ENCODE assay signal across 4 fruit fly cellular contexts in genomic region chrX:19744003-19744488, dm6.
TF ChIP-seq lines count a peak whose summit lies in the region.

CG18809 (minus strand) TSS chrX:19744335.
COX6B (minus strand) TSS chrX:19744335.
CG33932 (plus strand) TSS chrX:19744431.
Rpp20 (plus strand) TSS chrX:19744431.

TF ChIP-seq in whole organism, adult, 20 proteins besides CTCF, POLR2A, EP300 and RAD21 (continued from another document):
- TF ChIP-seq CG33017 (tag; optimal IDR thresholded peaks at IDR 0.05; lab: Kevin White, UChicago), result no peak

TF ChIP-seq in whole organism, embryonic, 481 proteins besides CTCF, POLR2A, EP300 and RAD21 (continued from another document and continues in another):
- TF ChIP-seq CG11093 (GFP tag; IDR thresholded peaks at IDR 0.05; lab: Robert Waterston, UW) (no peak), tin (GFP tag; optimal IDR thresholded peaks at IDR 0.05; lab: Kevin White, UChicago) (peak; percentile 61), Dref (GFP tag; IDR thresholded peaks at IDR 0.05; lab: Robert Waterston, UW) (peak; percentile 67), ken (GFP tag; IDR thresholded peaks at IDR 0.05; lab: Robert Waterston, UW) (peak; percentile 86), NFAT (GFP tag; IDR thresholded peaks at IDR 0.05; lab: Robert Waterston, UW) (peak; percentile 72), CoRest (tag; optimal IDR thresholded peaks at IDR 0.05; lab: Kevin White, UChicago) (peak; percentile 34), CG9727 (GFP tag; optimal IDR thresholded peaks at IDR 0.05; lab: Kevin White, UChicago) (peak; percentile 53), CHES-1-like (GFP tag; optimal IDR thresholded peaks at IDR 0.05; lab: Kevin White, UChicago) (peak; percentile 88), CG1603 (tag; optimal IDR thresholded peaks at IDR 0.05; lab: Kevin White, UChicago) (peak; percentile 91), CG4617 (GFP tag; optimal IDR thresholded peaks at IDR 0.05; lab: Kevin White, UChicago; ENCODE audit: borderline replicate concordance) (peak; percentile 93), Ets97D (GFP tag; optimal IDR thresholded peaks at IDR 0.05; lab: Kevin White, UChicago) (peak; percentile 96), CG3163 (GFP tag; optimal IDR thresholded peaks at IDR 0.05; lab: Kevin White, UChicago) (peak; percentile 68), gsb (GFP tag; IDR thresholded peaks at IDR 0.05; lab: Robert Waterston, UW) (no peak), maf-S (GFP tag; optimal IDR thresholded peaks at IDR 0.05; lab: Kevin White, UChicago) (peak; percentile 71), CG12155 (GFP tag; optimal IDR thresholded peaks at IDR 0.05; lab: Kevin White, UChicago) (peak; percentile 95), kay (GFP tag; optimal IDR thresholded peaks at IDR 0.05; lab: Kevin White, UChicago) (peak; percentile 12), CG16863 (GFP tag; optimal IDR thresholded peaks at IDR 0.05; lab: Kevin White, UChicago) (peak; percentile 32), en (GFP tag; optimal IDR thresholded peaks at IDR 0.05; lab: Kevin White, UChicago) (no peak), jing (GFP tag; optimal IDR thresholded peaks at IDR 0.05; lab: Kevin White, UChicago) (no peak), Tbp (GFP tag; optimal IDR thresholded peaks at IDR 0.05; lab: Kevin White, UChicago) (no peak), CG13123 (GFP tag; optimal IDR thresholded peaks at IDR 0.05; lab: Kevin White, UChicago) (peak; percentile 35), CG6813 (GFP tag; optimal IDR thresholded peaks at IDR 0.05; lab: Kevin White, UChicago) (peak; percentile 37), CG17568 (GFP tag; optimal IDR thresholded peaks at IDR 0.05; lab: Kevin White, UChicago) (no peak), gro (GFP tag; optimal IDR thresholded peaks at IDR 0.05; lab: Kevin White, UChicago) (peak; percentile 70), CG11504 (tag; optimal IDR thresholded peaks at IDR 0.05; lab: Kevin White, UChicago) (no peak), fd96Cb (tag; optimal IDR thresholded peaks at IDR 0.05; lab: Kevin White, UChicago) (no peak), HLH4C (GFP tag; IDR thresholded peaks at IDR 0.05; lab: Robert Waterston, UW; ENCODE audit: partially characterized antibody) (peak; percentile 88), Stat92E (GFP tag; optimal IDR thresholded peaks at IDR 0.05; lab: Kevin White, UChicago) (peak in 1 of 3 experiments; percentile 54), Dfd (GFP tag; optimal IDR thresholded peaks at IDR 0.05; lab: Kevin White, UChicago) (no peak), slbo (GFP tag; IDR thresholded peaks at IDR 0.05; lab: Robert Waterston, UW) (peak; percentile 81), HLH54F (GFP tag; optimal IDR thresholded peaks at IDR 0.05; lab: Kevin White, UChicago) (peak; percentile 70), ci (GFP tag; IDR thresholded peaks at IDR 0.05; lab: Robert Waterston, UW) (peak; percentile 83), zen (tag; optimal IDR thresholded peaks at IDR 0.05; lab: Kevin White, UChicago) (peak; percentile 45), Doc3 (GFP tag; IDR thresholded peaks at IDR 0.05; lab: Robert Waterston, UW; ENCODE audit: partially characterized antibody) (peak; percentile 74), Ada2b (GFP tag; IDR thresholded peaks at IDR 0.05; lab: Robert Waterston, UW) (no peak), CG7357 (GFP tag; IDR thresholded peaks at IDR 0.05; lab: Robert Waterston, UW) (no peak), CG10979 (tag; optimal IDR thresholded peaks at IDR 0.05; lab: Kevin White, UChicago) (peak; percentile 28), B-H2 (GFP tag; optimal IDR thresholded peaks at IDR 0.05; lab: Kevin White, UChicago) (peak; percentile 79), CG9932 (GFP tag; IDR thresholded peaks at IDR 0.05; lab: Robert Waterston, UW) (peak; percentile 90), CG7786 (GFP tag; optimal IDR thresholded peaks at IDR 0.05; lab: Kevin White, UChicago) (peak; percentile 84), prd (optimal IDR thresholded peaks at IDR 0.05; lab: Kevin White, UChicago) (no peak), prd (GFP tag; IDR thresholded peaks at IDR 0.05; lab: Robert Waterston, UW) (peak; percentile 40; the same call in 1 of the 3 replicates), Lim3 (GFP tag; IDR thresholded peaks at IDR 0.05; lab: Robert Waterston, UW) (no peak)

TF ChIP-seq in whole organism, prepupa, 60 proteins besides CTCF, POLR2A, EP300 and RAD21 (continued from another document):
- TF ChIP-seq Eip93F (GFP tag; optimal IDR thresholded peaks at IDR 0.05; lab: Kevin White, UChicago) (no peak), fd85E (GFP tag; optimal IDR thresholded peaks at IDR 0.05; lab: Kevin White, UChicago) (no peak), Gug (GFP tag; IDR thresholded peaks at IDR 0.05; lab: Robert Waterston, UW) (no peak), Smox (GFP tag; optimal IDR thresholded peaks at IDR 0.05; lab: Kevin White, UChicago) (no peak), Sox102F (GFP tag; optimal IDR thresholded peaks at IDR 0.05; lab: Kevin White, UChicago) (no peak), lz (GFP tag; optimal IDR thresholded peaks at IDR 0.05; lab: Kevin White, UChicago) (peak; percentile 55), CG8119 (GFP tag; IDR thresholded peaks at IDR 0.05; lab: Robert Waterston, UW) (no peak; the same call in 2 of the 3 replicates), CG6163 (GFP tag; IDR thresholded peaks at IDR 0.05; lab: Robert Waterston, UW) (peak; percentile 44; the same call in 1 of the 3 replicates), CG15336 (GFP tag; IDR thresholded peaks at IDR 0.05; lab: Robert Waterston, UW) (peak; percentile 34; the same call in 1 of the 2 replicates), spab (GFP tag; optimal IDR thresholded peaks at IDR 0.05; lab: Kevin White, UChicago) (no peak), CG8632 (GFP tag; optimal IDR thresholded peaks at IDR 0.05; lab: Kevin White, UChicago) (no peak), CG6276 (GFP tag; optimal IDR thresholded peaks at IDR 0.05; lab: Kevin White, UChicago) (no peak), CG7368 (GFP tag; optimal IDR thresholded peaks at IDR 0.05; lab: Kevin White, UChicago) (no peak), Blimp-1 (GFP tag; optimal IDR thresholded peaks at IDR 0.05; lab: Kevin White, UChicago) (no peak), CG6792 (GFP tag; optimal IDR thresholded peaks at IDR 0.05; lab: Kevin White, UChicago) (peak; percentile 5), Sox14 (GFP tag; optimal IDR thresholded peaks at IDR 0.05; lab: Kevin White, UChicago) (peak; percentile 65), Met (GFP tag; optimal IDR thresholded peaks at IDR 0.05; lab: Kevin White, UChicago) (no peak), fd59A (GFP tag; optimal IDR thresholded peaks at IDR 0.05; lab: Kevin White, UChicago) (no peak), net (GFP tag; optimal IDR thresholded peaks at IDR 0.05; lab: Kevin White, UChicago) (no peak), CG3032 (tag; optimal IDR thresholded peaks at IDR 0.05; lab: Kevin White, UChicago) (peak; percentile 21), acj6 (GFP tag; optimal IDR thresholded peaks at IDR 0.05; lab: Kevin White, UChicago) (no peak), achi (GFP tag; optimal IDR thresholded peaks at IDR 0.05; lab: Kevin White, UChicago) (peak; percentile 100), Eip78C (GFP tag; lab: Kevin White, UChicago) (peak; percentile 66), CG11294 (GFP tag; IDR thresholded peaks at IDR 0.05; lab: Robert Waterston, UW) (0 out of 2 replicates have a peak, but pooled peaks have one; percentile 17), Sox15 (GFP tag; optimal IDR thresholded peaks at IDR 0.05; lab: Kevin White, UChicago) (no peak), Lpt (GFP tag; optimal IDR thresholded peaks at IDR 0.05; lab: Kevin White, UChicago) (no peak), CG6854 (GFP tag; optimal IDR thresholded peaks at IDR 0.05; lab: Kevin White, UChicago) (peak; percentile 43), ss (GFP tag; optimal IDR thresholded peaks at IDR 0.05; lab: Kevin White, UChicago) (peak in 1 of 2 experiments; percentile 30), CG31627 (GFP tag; optimal IDR thresholded peaks at IDR 0.05; lab: Kevin White, UChicago) (peak; percentile 59), Hr4 (GFP tag; optimal IDR thresholded peaks at IDR 0.05; lab: Kevin White, UChicago) (no peak), CG8319 (GFP tag; optimal IDR thresholded peaks at IDR 0.05; lab: Kevin White, UChicago) (peak; percentile 1), CG3919 (GFP tag; optimal IDR thresholded peaks at IDR 0.05; lab: Kevin White, UChicago) (peak; percentile 59), CG6808 (GFP tag; optimal IDR thresholded peaks at IDR 0.05; lab: Kevin White, UChicago) (no peak), CG9139 (GFP tag; optimal IDR thresholded peaks at IDR 0.05; lab: Kevin White, UChicago) (no peak), Eip75B (GFP tag; optimal IDR thresholded peaks at IDR 0.05; lab: Kevin White, UChicago) (no peak), CG1621 (tag; optimal IDR thresholded peaks at IDR 0.05; lab: Kevin White, UChicago) (peak; percentile 5), OdsH (GFP tag; optimal IDR thresholded peaks at IDR 0.05; lab: Kevin White, UChicago) (no peak), eg (GFP tag; IDR thresholded peaks at IDR 0.05; lab: Robert Waterston, UW) (peak; percentile 60; the same call in 1 of the 3 replicates), dac (GFP tag; optimal IDR thresholded peaks at IDR 0.05; lab: Kevin White, UChicago) (peak; percentile 28), fkh (GFP tag; optimal IDR thresholded peaks at IDR 0.05; lab: Kevin White, UChicago) (no peak)

TF ChIP-seq in whole organism, wandering third instar larva, 38 proteins besides CTCF, POLR2A, EP300 and RAD21 (continued from another document):
- TF ChIP-seq Hnf4 (GFP tag; optimal IDR thresholded peaks at IDR 0.05; lab: Kevin White, UChicago) (no peak), foxo (GFP tag; optimal IDR thresholded peaks at IDR 0.05; lab: Kevin White, UChicago) (peak in 1 of 2 experiments; percentile 70)
